Worm (Caenorhabditis elegans) whole organism, L4 larva: ENCODE measurements around the gene math-23.

Experiments used
- F26F4.8 ChIP-seq: fragments of 200-800 bp; sonication (Bioruptor generic); conservative IDR thresholded peaks from 2 replicates; pipeline ENCODE4 v1.3.6; 2022; ENCODE audit warnings: missing genetic modification characterization, missing compliant biosample characterization
- F37D6.2 ChIP-seq: sonication (generic microtip); optimal IDR thresholded peaks from 2 replicates; lab custom pipeline; 2016; ENCODE audit warnings: mild to moderate bottlenecking, missing genetic modification characterization, missing compliant biosample characterization
- F44E2.7 ChIP-seq: fragments of 200-800 bp; sonication (Bioruptor generic); IDR thresholded peaks from 2 replicates; pipeline ENCODE4 v2.1.2; 2022; ENCODE audit warnings: missing genetic modification characterization, missing compliant biosample characterization
- R02D3.7 ChIP-seq: fragments of 150-350 bp; sonication (generic microtip); optimal IDR thresholded peaks from 3 replicates; lab custom pipeline; 2014; ENCODE audit warnings: missing biosample characterization, missing genetic modification characterization
- Y105C5A.15 ChIP-seq: fragments of 200-800 bp; sonication (Bioruptor generic); IDR thresholded peaks from 2 replicates; pipeline ENCODE4 v1.3.6; 2022; ENCODE audit warnings: missing genetic modification characterization, missing compliant biosample characterization
- Y5F2A.4 ChIP-seq: fragments of 200-800 bp; sonication (Bioruptor generic); optimal IDR thresholded peaks from 2 replicates; lab custom pipeline; 2018; ENCODE audit warnings: mild to moderate bottlenecking, missing genetic modification characterization, missing compliant biosample characterization
- Y75B8A.6 ChIP-seq: fragments of 200-800 bp; sonication (Bioruptor generic); IDR thresholded peaks from 2 replicates; pipeline ENCODE4 v1.3.6; 2022; ENCODE audit warnings: missing genetic modification reagents, missing genetic modification characterization, missing compliant biosample characterization
- ZK337.2 ChIP-seq: fragments of 200-800 bp; sonication (Bioruptor generic); IDR thresholded peaks from 2 replicates; pipeline ENCODE4 v1.3.6; 2022; ENCODE audit warnings: missing genetic modification reagents, missing genetic modification characterization, missing compliant biosample characterization
- ama-1 ChIP-seq: fragments of 150-350 bp; optimal IDR thresholded peaks from 2 replicates; lab custom pipeline; 2014; ENCODE audit warnings: inconsistent platforms, mixed read lengths
- ceh-20 ChIP-seq: fragments of 200-800 bp; sonication (Bioruptor generic); IDR thresholded peaks from 2 replicates; pipeline ENCODE4 v1.3.6; 2022; ENCODE audit warnings: missing genetic modification reagents, missing genetic modification characterization, missing compliant biosample characterization
- ceh-32 ChIP-seq: sonication (generic microtip); optimal IDR thresholded peaks from 2 replicates; lab custom pipeline; 2016; ENCODE audit warnings: mild to moderate bottlenecking, missing genetic modification characterization, missing compliant biosample characterization; ENCODE audit not compliant: poor library complexity
- ceh-44 ChIP-seq: fragments of 200-800 bp; sonication (Bioruptor generic); IDR thresholded peaks from 2 replicates; pipeline ENCODE4 v1.3.6; 2022; ENCODE audit warnings: missing genetic modification reagents, missing genetic modification characterization, missing compliant biosample characterization
- ceh-62 ChIP-seq: sonication (generic microtip); optimal IDR thresholded peaks from 2 replicates; lab custom pipeline; 2017; ENCODE audit warnings: missing biosample characterization, missing genetic modification characterization
- ces-1 ChIP-seq: fragments of 150-350 bp; sonication (generic microtip); optimal IDR thresholded peaks from 4 replicates; lab custom pipeline; 2014; ENCODE audit warnings: missing biosample characterization, missing genetic modification reagents, missing genetic modification characterization
- cey-2 ChIP-seq: sonication (generic microtip); optimal IDR thresholded peaks from 3 replicates; lab custom pipeline; 2017; ENCODE audit warnings: missing genetic modification characterization, mild to moderate bottlenecking, missing compliant biosample characterization, antibody characterized with exemption, borderline replicate concordance; ENCODE audit not compliant: insufficient read depth
- daf-8 ChIP-seq: fragments of 200-800 bp; sonication (Bioruptor generic); IDR thresholded peaks from 2 replicates; pipeline ENCODE4 v1.3.6; 2022; ENCODE audit warnings: missing genetic modification characterization, missing compliant biosample characterization
- dmd-6 ChIP-seq: fragments of 200-800 bp; sonication (Bioruptor generic); IDR thresholded peaks from 2 replicates; pipeline ENCODE4 v1.3.6; 2022; ENCODE audit warnings: missing genetic modification reagents, missing genetic modification characterization, missing compliant biosample characterization
- dmd-8 ChIP-seq: fragments of 200-800 bp; sonication (Bioruptor generic); IDR thresholded peaks from 2 replicates; pipeline ENCODE4 v1.3.6; 2022; ENCODE audit warnings: missing genetic modification characterization, missing compliant biosample characterization
- dpl-1 ChIP-seq: fragments of 150-350 bp; optimal IDR thresholded peaks from 2 replicates; lab custom pipeline; 2014; ENCODE audit warnings: missing biosample characterization, missing genetic modification reagents, missing genetic modification characterization
- dve-1 ChIP-seq: sonication (generic microtip); optimal IDR thresholded peaks from 2 replicates; lab custom pipeline; 2017; ENCODE audit warnings: antibody characterized with exemption, mild to moderate bottlenecking, missing genetic modification characterization, missing compliant biosample characterization; ENCODE audit not compliant: insufficient read depth
- egl-43 ChIP-seq: fragments of 200-800 bp; sonication (Bioruptor generic); IDR thresholded peaks from 2 replicates; pipeline ENCODE4 v1.3.6; 2022; ENCODE audit warnings: missing genetic modification reagents, missing genetic modification characterization, missing compliant biosample characterization
- fos-1 ChIP-seq: fragments of 150-350 bp; optimal IDR thresholded peaks from 2 replicates; lab custom pipeline; 2014; ENCODE audit warnings: missing biosample characterization, missing genetic modification characterization
- hlh-30 ChIP-seq: sonication (generic microtip); optimal IDR thresholded peaks from 2 replicates; lab custom pipeline; 2017; ENCODE audit warnings: antibody characterized with exemption, mild to moderate bottlenecking, missing genetic modification characterization, missing compliant biosample characterization; ENCODE audit not compliant: insufficient read depth
- lin-39 ChIP-seq: fragments of 150-350 bp; optimal IDR thresholded peaks from 2 replicates; lab custom pipeline; 2014; ENCODE audit warnings: missing biosample characterization, missing genetic modification reagents, missing genetic modification characterization
- lir-3 ChIP-seq: sonication (generic microtip); optimal IDR thresholded peaks from 2 replicates; lab custom pipeline; 2016; ENCODE audit warnings: mild to moderate bottlenecking, missing genetic modification characterization, missing compliant biosample characterization
- lsy-2 ChIP-seq, 2 experiments: fragments of 150-350 bp in 1 of 2; sonication (generic microtip) in 1 of 2; optimal IDR thresholded peaks; 2 replicates each; lab custom pipeline; 2014 to 2017; ENCODE audit warnings: missing biosample characterization in 2 of 2, missing genetic modification characterization in 2 of 2
- madf-5 ChIP-seq, 2 experiments: fragments of 200-800 bp; sonication (Bioruptor generic); IDR thresholded peaks; 2 replicates each; pipeline ENCODE4 v1.3.6; 2022; ENCODE audit warnings: missing compliant biosample characterization in 2 of 2, missing genetic modification characterization in 2 of 2
- madf-9 ChIP-seq: fragments of 200-800 bp; sonication (Bioruptor generic); conservative IDR thresholded peaks from 2 replicates; pipeline ENCODE4 v1.3.6; 2022; ENCODE audit warnings: missing genetic modification reagents, missing genetic modification characterization, missing compliant biosample characterization
- mdt-29 ChIP-seq: fragments of 200-800 bp; sonication (Bioruptor generic); IDR thresholded peaks from 2 replicates; pipeline ENCODE4 v1.3.6; 2022; ENCODE audit warnings: missing genetic modification reagents, missing genetic modification characterization, missing compliant biosample characterization
- mxl-2 ChIP-seq: fragments of 200-800 bp; sonication (Bioruptor generic); conservative IDR thresholded peaks from 2 replicates; pipeline ENCODE4 v1.3.6; 2022; ENCODE audit warnings: missing genetic modification reagents, missing genetic modification characterization, missing compliant biosample characterization
- nhr-11 ChIP-seq: fragments of 150-350 bp; optimal IDR thresholded peaks from 2 replicates; lab custom pipeline; 2014; ENCODE audit warnings: missing biosample characterization, missing genetic modification characterization
- nhr-111 ChIP-seq: fragments of 200-800 bp; sonication (Bioruptor generic); optimal IDR thresholded peaks from 2 replicates; lab custom pipeline; 2018; ENCODE audit warnings: mild to moderate bottlenecking, missing genetic modification characterization, missing compliant biosample characterization
- nhr-237 ChIP-seq: sonication (generic microtip); optimal IDR thresholded peaks from 2 replicates; lab custom pipeline; 2017; ENCODE audit warnings: missing biosample characterization, missing genetic modification characterization
- pqm-1 ChIP-seq: sonication (generic microtip); optimal IDR thresholded peaks from 2 replicates; lab custom pipeline; 2017; ENCODE audit warnings: missing biosample characterization, missing genetic modification characterization
- rbr-2 ChIP-seq: sonication (generic microtip); optimal IDR thresholded peaks from 2 replicates; lab custom pipeline; 2016; ENCODE audit warnings: missing genotype, missing genetic modification characterization, missing compliant biosample characterization
- saeg-2 ChIP-seq: fragments of 200-800 bp; sonication (Bioruptor generic); IDR thresholded peaks from 2 replicates; pipeline ENCODE4 v1.3.6; 2022; ENCODE audit warnings: missing genetic modification reagents, missing genetic modification characterization, missing compliant biosample characterization
- sdz-12 ChIP-seq: fragments of 200-800 bp; sonication (Bioruptor generic); optimal IDR thresholded peaks from 2 replicates; lab custom pipeline; 2018; ENCODE audit warnings: mild to moderate bottlenecking, missing genetic modification characterization, missing compliant biosample characterization
- skn-1 ChIP-seq: fragments of 150-350 bp; optimal IDR thresholded peaks from 2 replicates; lab custom pipeline; 2014; ENCODE audit warnings: missing biosample characterization, missing genetic modification characterization
- snpc-1.2 ChIP-seq: fragments of 200-800 bp; sonication (Bioruptor generic); IDR thresholded peaks from 2 replicates; pipeline ENCODE4 v1.3.6; 2022; ENCODE audit warnings: missing genetic modification reagents, missing genetic modification characterization, missing compliant biosample characterization
- snpc-4 ChIP-seq: fragments of 150-350 bp; optimal IDR thresholded peaks from 2 replicates; lab custom pipeline; 2014; ENCODE audit warnings: missing biosample characterization, missing genetic modification characterization
- spr-1 ChIP-seq: sonication (generic microtip); optimal IDR thresholded peaks from 2 replicates; lab custom pipeline; 2016; ENCODE audit warnings: mild to moderate bottlenecking, missing genetic modification characterization, missing compliant biosample characterization
- spr-3 ChIP-seq: fragments of 200-800 bp; sonication (Bioruptor generic); optimal IDR thresholded peaks from 2 replicates; lab custom pipeline; 2018; ENCODE audit warnings: mild to moderate bottlenecking, missing genetic modification characterization, missing compliant biosample characterization
- unc-39 ChIP-seq: sonication (generic microtip); optimal IDR thresholded peaks from 2 replicates; lab custom pipeline; 2017; ENCODE audit warnings: missing biosample characterization, missing genetic modification characterization
- zag-1 ChIP-seq: fragments of 150-350 bp; optimal IDR thresholded peaks from 2 replicates; lab custom pipeline; 2014; ENCODE audit warnings: missing biosample characterization, missing genetic modification characterization
- zfp-2 ChIP-seq: sonication (generic microtip); optimal IDR thresholded peaks from 2 replicates; lab custom pipeline; 2016; ENCODE audit warnings: mild to moderate bottlenecking, missing genetic modification characterization, missing compliant biosample characterization
- ztf-11 ChIP-seq: fragments of 150-350 bp; optimal IDR thresholded peaks from 2 replicates; lab custom pipeline; 2014; ENCODE audit warnings: missing biosample characterization, missing genetic modification characterization

The math-23 gene

DNA sequence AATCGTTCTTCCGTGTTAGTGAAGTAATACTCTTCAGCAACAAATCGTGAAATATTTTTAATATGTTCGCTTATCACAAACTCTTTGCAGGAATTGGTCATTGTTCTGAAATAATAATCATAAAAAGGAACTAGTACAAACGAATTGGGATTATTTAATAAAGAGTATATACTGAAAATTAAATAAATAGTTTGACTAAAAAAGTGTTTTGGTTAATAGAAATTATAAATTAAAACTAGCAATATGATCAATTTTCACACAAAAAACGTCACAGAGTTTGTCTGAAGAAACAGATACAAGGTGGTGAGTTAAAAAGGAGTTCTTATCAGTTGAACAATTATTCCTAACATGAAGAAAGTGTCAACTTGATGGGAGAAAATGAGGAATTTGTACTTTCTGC lies 19.4 kb upstream of the math-23 start, which contains the start of gene math-5:
TSS of gene math-5 (minus strand) at position 101 of the 400 bp plus-strand sequence.
- TF ChIP-seq ceh-44 (GFP tag; lab: Robert Waterston, UW), result no peak
- TF ChIP-seq zfp-2 (tag; lab: Kevin White, UChicago), result no peak
- no peak for TF ChIP-seq sdz-12 (GFP tag; lab: Kevin White, UChicago)
- no peak for TF ChIP-seq Y5F2A.4 (GFP tag; lab: Kevin White, UChicago)
- no peak for TF ChIP-seq ces-1 (GFP tag; lab: Kevin White, UChicago)
- TF ChIP-seq nhr-237 (tag; lab: Kevin White, UChicago), result no peak
- no peak for TF ChIP-seq dmd-8 (GFP tag; lab: Robert Waterston, UW)
- no peak for TF ChIP-seq mxl-2 (GFP tag; lab: Robert Waterston, UW)
- no peak for TF ChIP-seq Y75B8A.6 (GFP tag; lab: Robert Waterston, UW)
- no peak for TF ChIP-seq egl-43 (GFP tag; lab: Robert Waterston, UW)
- TF ChIP-seq Y105C5A.15 (GFP tag; lab: Robert Waterston, UW), result no peak
- no peak for TF ChIP-seq nhr-111 (GFP tag; lab: Kevin White, UChicago)
- no peak for TF ChIP-seq lir-3 (tag; lab: Kevin White, UChicago)
- no peak for TF ChIP-seq ZK337.2 (GFP tag; lab: Robert Waterston, UW)
- no peak for TF ChIP-seq snpc-1.2
- TF ChIP-seq rbr-2 (tag; lab: Kevin White, UChicago), result no peak

- TF ChIP-seq Y105C5A.15 (GFP tag; lab: Robert Waterston, UW), result no peak
- TF ChIP-seq ceh-62 (tag; lab: Kevin White, UChicago), result no peak
- no peak for TF ChIP-seq ceh-20 (GFP tag; lab: Robert Waterston, UW)
- TF ChIP-seq ZK337.2 (GFP tag; lab: Robert Waterston, UW), result no peak
- no peak for TF ChIP-seq dve-1
- TF ChIP-seq dmd-8 (GFP tag; lab: Robert Waterston, UW), result no peak
- TF ChIP-seq, all 104 proteins: peak for 0
Observed at ce11 chrII:1884635-1885034, 17.4 kb upstream of the math-23 start, which contains the start of gene math-6. TSS of gene math-6 (minus strand) at chrII:1884735.

DNA sequence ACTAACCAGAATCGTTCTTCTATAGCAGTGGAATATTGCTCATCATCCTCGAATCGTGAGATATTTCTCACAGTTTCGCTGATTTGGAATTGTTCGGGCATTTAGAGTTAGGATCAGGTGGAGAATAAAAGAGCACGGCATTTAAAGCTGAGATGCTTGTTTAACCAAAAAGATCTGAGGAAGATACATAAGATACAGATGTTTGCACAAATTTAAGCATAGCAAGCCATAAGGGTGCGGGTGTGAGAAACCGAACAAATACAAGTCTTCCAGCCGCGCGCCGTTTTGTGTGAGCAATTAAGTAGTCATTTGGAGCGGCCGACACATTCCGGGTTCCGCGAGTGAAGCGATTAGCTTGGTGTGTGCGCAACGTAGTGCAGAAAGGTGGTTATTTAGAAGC lies 15.7 kb upstream of the math-23 start, which contains the start of gene math-7:
TSS of gene math-7 (minus strand) at position 101 of the 400 bp plus-strand sequence.
- TF ChIP-seq daf-8 (GFP tag; lab: Robert Waterston, UW) (no peak), saeg-2 (GFP tag; lab: Robert Waterston, UW) (no peak), R02D3.7 (tag; lab: Kevin White, UChicago) (no peak), spr-1 (no peak), lin-39 (tag; lab: Kevin White, UChicago) (no peak), F37D6.2 (tag; lab: Kevin White, UChicago) (no peak), ztf-11 (tag; lab: Kevin White, UChicago) (no peak), unc-39 (tag; lab: Kevin White, UChicago) (no peak), madf-9 (GFP tag; lab: Robert Waterston, UW) (no peak), mxl-2 (GFP tag; lab: Robert Waterston, UW) (no peak), fos-1 (tag; lab: Kevin White, UChicago) (no peak), cey-2 (tag; lab: Kevin White, UChicago) (no peak), lsy-2 (tag; optimal IDR thresholded peaks at IDR 0.05; lab: Kevin White, UChicago) (no peak)

DNA sequence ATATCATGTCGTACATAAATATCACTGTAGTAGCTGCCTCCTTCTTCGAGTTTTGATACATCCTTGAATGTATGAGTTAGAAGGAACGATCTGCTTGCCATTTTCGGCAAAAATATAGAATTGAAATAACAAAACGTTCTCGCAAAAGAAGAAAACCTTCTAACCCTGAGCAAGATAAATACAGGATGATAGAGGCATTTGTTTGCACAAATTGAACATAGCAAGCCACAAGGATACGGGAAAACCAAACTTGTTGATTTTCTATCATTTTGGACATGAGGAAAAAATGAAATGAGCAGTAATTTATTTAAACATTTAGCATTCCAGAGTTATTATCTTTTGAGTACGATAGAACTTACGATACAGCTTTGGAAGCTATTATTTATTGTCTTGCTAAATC lies 13.0 kb upstream of the math-23 start, which contains the start of gene math-8:
TSS of gene math-8 (minus strand) at position 101 of the 400 bp plus-strand sequence.
- no peak for TF ChIP-seq nhr-11 (tag; lab: Kevin White, UChicago)
- TF ChIP-seq ceh-62 (tag; lab: Kevin White, UChicago), result no peak
- TF ChIP-seq skn-1 (tag; lab: Kevin White, UChicago), result no peak
- no peak for TF ChIP-seq spr-3 (GFP tag; lab: Kevin White, UChicago)
- no peak for TF ChIP-seq pqm-1 (tag; lab: Kevin White, UChicago)
- TF ChIP-seq snpc-4 (tag; lab: Kevin White, UChicago), result no peak
- TF ChIP-seq dmd-6 (GFP tag; lab: Robert Waterston, UW), result no peak
- no peak for TF ChIP-seq R02D3.7 (tag; lab: Kevin White, UChicago)
- no peak for TF ChIP-seq madf-5 (GFP tag; IDR thresholded peaks at IDR 0.05; lab: Robert Waterston, UW)
- no peak for TF ChIP-seq F26F4.8 (GFP tag; lab: Robert Waterston, UW)
- no peak for TF ChIP-seq ceh-32
- no peak for TF ChIP-seq zag-1
- no peak for TF ChIP-seq dpl-1 (GFP tag; lab: Kevin White, UChicago)
- no peak for TF ChIP-seq egl-43 (GFP tag; lab: Robert Waterston, UW)
- no peak for TF ChIP-seq ama-1
- no peak for TF ChIP-seq F44E2.7 (GFP tag; lab: Robert Waterston, UW)
- no peak for TF ChIP-seq mdt-29 (GFP tag; lab: Robert Waterston, UW)
- no peak for TF ChIP-seq hlh-30 (tag; lab: Kevin White, UChicago)
- no peak for TF ChIP-seq cey-2 (tag; lab: Kevin White, UChicago)
- TF ChIP-seq ztf-11 (tag; lab: Kevin White, UChicago), result no peak
